Worm (Caenorhabditis elegans) whole organism, midembryonic: ENCODE results near the gene vps-35.

ENCODE experiments used
- T22C8.4 ChIP-seq: fragments of 200-800 bp; sonication (Bioruptor generic); IDR thresholded peaks from 2 replicates; pipeline ENCODE4 v1.3.6; 2022; ENCODE audit warnings: missing genetic modification characterization, missing compliant biosample characterization
- cog-1 ChIP-seq: sonication (generic microtip); optimal IDR thresholded peaks from 2 replicates; lab custom pipeline; 2016; ENCODE audit warnings: missing genetic modification characterization, missing compliant biosample characterization
- flt-1 ChIP-seq: fragments of 200-800 bp; sonication (Bioruptor generic); IDR thresholded peaks from 2 replicates; pipeline ENCODE4 v1.3.6; 2022; ENCODE audit warnings: missing genetic modification characterization, missing compliant biosample characterization
- klf-2 ChIP-seq: fragments of 200-800 bp; sonication (Bioruptor generic); conservative IDR thresholded peaks from 2 replicates; pipeline ENCODE4 v1.3.6; 2022; ENCODE audit warnings: missing genetic modification reagents, missing genetic modification characterization, missing compliant biosample characterization
- med-1 ChIP-seq: sonication (generic microtip); optimal IDR thresholded peaks from 2 replicates; lab custom pipeline; 2017; ENCODE audit warnings: missing genetic modification characterization, mild to moderate bottlenecking, missing compliant biosample characterization, antibody characterized with exemption, missing genetic modification reagents; ENCODE audit not compliant: insufficient read depth
- ref-1 ChIP-seq: fragments of 200-800 bp; sonication (Bioruptor generic); conservative IDR thresholded peaks from 2 replicates; pipeline ENCODE4 v1.3.6; 2022; ENCODE audit warnings: missing genetic modification reagents, missing genetic modification characterization, missing compliant biosample characterization
- tab-1 ChIP-seq: fragments of 200-800 bp; sonication (Bioruptor generic); IDR thresholded peaks from 2 replicates; pipeline ENCODE4 v1.3.6; 2022; ENCODE audit warnings: missing genetic modification characterization, missing compliant biosample characterization
- ztf-23 ChIP-seq: fragments of 200-800 bp; sonication (Bioruptor generic); IDR thresholded peaks from 2 replicates; pipeline ENCODE4 v1.3.6; 2022; ENCODE audit warnings: missing genetic modification reagents, missing genetic modification characterization, missing compliant biosample characterization
- ztf-29 ChIP-seq: fragments of 200-800 bp; sonication (Bioruptor generic); IDR thresholded peaks from 2 replicates; pipeline ENCODE4 v1.3.6; 2022; ENCODE audit warnings: missing genetic modification reagents, missing genetic modification characterization, missing compliant biosample characterization

ce11 chrII:5884252-5884651 is 23.4 kb upstream of the vps-35 start, which contains the start of gene rfip-1:
- TF ChIP-seq tab-1: no peak
- no peak for TF ChIP-seq ztf-29 (GFP tag; lab: Robert Waterston, UW)
- TF ChIP-seq flt-1: no peak
- no peak for TF ChIP-seq klf-2 (GFP tag; lab: Robert Waterston, UW)
- no peak for TF ChIP-seq ztf-23 (GFP tag; lab: Robert Waterston, UW)
- no peak for TF ChIP-seq T22C8.4 (GFP tag; lab: Robert Waterston, UW)
- no peak for TF ChIP-seq cog-1 (tag; lab: Kevin White, UChicago)
- TF ChIP-seq ref-1 (GFP tag; lab: Robert Waterston, UW): no peak
- TF ChIP-seq med-1 (GFP tag; lab: Kevin White, UChicago): no peak
